Worm (Caenorhabditis elegans) whole organism, L3 larva: ENCODE data around the gene glr-6.
A peak's percentile ranks its signal among the peaks of the same experiment; 100 is the strongest.

ENCODE experiments used
- R02D3.7 ChIP-seq: fragments of 150-350 bp; optimal IDR thresholded peaks from 2 replicates; lab custom pipeline; 2014; ENCODE audit warnings: missing biosample characterization, missing genetic modification characterization
- ZK546.5 ChIP-seq: sonication (generic microtip); optimal IDR thresholded peaks from 2 replicates; lab custom pipeline; 2017; ENCODE audit warnings: missing biosample characterization, missing genetic modification characterization
- aly-2 ChIP-seq: fragments of 150-350 bp; optimal IDR thresholded peaks from 2 replicates; lab custom pipeline; 2014; ENCODE audit warnings: missing biosample characterization, missing genetic modification characterization
- ama-1 ChIP-seq: fragments of 150-350 bp; optimal IDR thresholded peaks from 2 replicates; lab custom pipeline; 2018
- ceh-16 ChIP-seq: sonication (generic microtip); optimal IDR thresholded peaks from 2 replicates; lab custom pipeline; 2017; ENCODE audit warnings: missing biosample characterization, missing genetic modification characterization
- ceh-28 ChIP-seq: fragments of 150-350 bp; optimal IDR thresholded peaks from 2 replicates; lab custom pipeline; 2014; ENCODE audit warnings: missing biosample characterization, missing genetic modification reagents, missing genetic modification characterization
- ceh-9 ChIP-seq: sonication (generic microtip); optimal IDR thresholded peaks from 2 replicates; lab custom pipeline; 2018; ENCODE audit warnings: missing biosample characterization, missing genetic modification characterization
- daf-12 ChIP-seq: fragments of 150-350 bp; optimal IDR thresholded peaks from 2 replicates; lab custom pipeline; 2014; ENCODE audit warnings: missing biosample characterization, missing genetic modification reagents, missing genetic modification characterization
- egl-27 ChIP-seq: sonication (generic microtip); optimal IDR thresholded peaks from 4 replicates; lab custom pipeline; 2017; ENCODE audit warnings: missing biosample characterization, missing genetic modification reagents, missing genetic modification characterization
- egl-5 ChIP-seq: fragments of 150-350 bp; optimal IDR thresholded peaks from 2 replicates; lab custom pipeline; 2017; ENCODE audit warnings: missing biosample characterization, missing genetic modification reagents, missing genetic modification characterization, inconsistent platforms
- elt-1 ChIP-seq: fragments of 150-350 bp; optimal IDR thresholded peaks from 2 replicates; lab custom pipeline; 2014; ENCODE audit warnings: missing biosample characterization, missing genetic modification characterization
- elt-2 ChIP-seq: sonication (generic microtip); optimal IDR thresholded peaks from 2 replicates; lab custom pipeline; 2016; ENCODE audit warnings: missing genetic modification reagents, mild to moderate bottlenecking, missing genetic modification characterization, missing compliant biosample characterization
- elt-3 ChIP-seq, 3 experiments: fragments of 150-350 bp in 1 of 3; sonication (generic microtip) in 2 of 3; optimal IDR thresholded peaks; 2 replicates in 2 of 3; 4 replicates in 1 of 3; lab custom pipeline; 2014 to 2017; ENCODE audit warnings: missing biosample characterization in 3 of 3, missing genetic modification characterization in 3 of 3
- eor-1 ChIP-seq, 2 experiments: fragments of 150-350 bp; optimal IDR thresholded peaks; 2 replicates each; lab custom pipeline; 2014 to 2018; ENCODE audit warnings: missing biosample characterization in 2 of 2, missing genetic modification characterization in 2 of 2
- fkh-2 ChIP-seq: fragments of 150-350 bp; optimal IDR thresholded peaks from 2 replicates; lab custom pipeline; 2014; ENCODE audit warnings: missing biosample characterization, missing genetic modification reagents, missing genetic modification characterization
- fos-1 ChIP-seq: fragments of 150-350 bp; optimal IDR thresholded peaks from 2 replicates; lab custom pipeline; 2014; ENCODE audit warnings: missing biosample characterization, missing genetic modification characterization
- hmg-11 ChIP-seq: sonication (generic microtip); optimal IDR thresholded peaks from 2 replicates; lab custom pipeline; 2016; ENCODE audit warnings: missing genetic modification characterization, missing compliant biosample characterization
- jun-1 ChIP-seq: fragments of 150-350 bp; optimal IDR thresholded peaks from 2 replicates; lab custom pipeline; 2014; ENCODE audit warnings: missing biosample characterization, missing genetic modification reagents, missing genetic modification characterization
- lin-15B ChIP-seq: fragments of 150-350 bp; optimal IDR thresholded peaks from 2 replicates; lab custom pipeline; 2014; ENCODE audit warnings: missing biosample characterization, missing genetic modification characterization
- lin-39 ChIP-seq: fragments of 150-350 bp; optimal IDR thresholded peaks from 2 replicates; lab custom pipeline; 2018; ENCODE audit warnings: missing biosample characterization, missing genetic modification reagents, missing genetic modification characterization
- lsy-12 ChIP-seq: sonication (generic microtip); optimal IDR thresholded peaks from 2 replicates; lab custom pipeline; 2016; ENCODE audit warnings: mild to moderate bottlenecking, missing genetic modification characterization, missing compliant biosample characterization
- mml-1 ChIP-seq: fragments of 150-350 bp; sonication (generic microtip); optimal IDR thresholded peaks from 3 replicates; lab custom pipeline; 2014; ENCODE audit warnings: missing biosample characterization, missing genetic modification characterization
- nhr-11 ChIP-seq: fragments of 150-350 bp; optimal IDR thresholded peaks from 2 replicates; lab custom pipeline; 2014; ENCODE audit warnings: missing biosample characterization, missing genetic modification characterization
- nhr-12 ChIP-seq: fragments of 150-350 bp; optimal IDR thresholded peaks from 2 replicates; lab custom pipeline; 2014; ENCODE audit warnings: missing biosample characterization, missing genetic modification characterization
- nhr-23 ChIP-seq: fragments of 150-350 bp; optimal IDR thresholded peaks from 2 replicates; lab custom pipeline; 2014; ENCODE audit warnings: missing biosample characterization, missing genetic modification reagents, missing genetic modification characterization
- nhr-237 ChIP-seq: fragments of 150-350 bp; optimal IDR thresholded peaks from 2 replicates; lab custom pipeline; 2014; ENCODE audit warnings: missing biosample characterization, missing genetic modification characterization
- nhr-25 ChIP-seq: sonication (generic microtip); optimal IDR thresholded peaks from 2 replicates; lab custom pipeline; 2017; ENCODE audit warnings: missing biosample characterization, missing genetic modification characterization
- nhr-28 ChIP-seq: fragments of 150-350 bp; optimal IDR thresholded peaks from 2 replicates; lab custom pipeline; 2014; ENCODE audit warnings: missing biosample characterization, missing genetic modification characterization
- nhr-43 ChIP-seq: sonication (generic microtip); optimal IDR thresholded peaks from 2 replicates; lab custom pipeline; 2016; ENCODE audit warnings: mild to moderate bottlenecking, missing genetic modification characterization, missing compliant biosample characterization; ENCODE audit not compliant: poor library complexity, severe bottlenecking
- nhr-76 ChIP-seq: fragments of 150-350 bp; sonication (generic microtip); optimal IDR thresholded peaks from 5 replicates; lab custom pipeline; 2014; ENCODE audit warnings: missing biosample characterization, missing genetic modification characterization
- nhr-77 ChIP-seq: fragments of 150-350 bp; optimal IDR thresholded peaks from 2 replicates; lab custom pipeline; 2014; ENCODE audit warnings: missing biosample characterization, missing genetic modification characterization
- pha-4 ChIP-seq: fragments of 150-350 bp; optimal IDR thresholded peaks from 2 replicates; lab custom pipeline; 2014; ENCODE audit warnings: missing biosample characterization, missing genetic modification reagents, missing genetic modification characterization
- pqm-1 ChIP-seq: fragments of 150-350 bp; optimal IDR thresholded peaks from 2 replicates; lab custom pipeline; 2017; ENCODE audit warnings: missing biosample characterization, missing genetic modification characterization, inconsistent platforms
- sea-2 ChIP-seq: fragments of 150-350 bp; sonication (generic microtip); optimal IDR thresholded peaks from 4 replicates; lab custom pipeline; 2014; ENCODE audit warnings: missing biosample characterization, missing genetic modification reagents, missing genetic modification characterization
- skn-1 ChIP-seq: fragments of 150-350 bp; optimal IDR thresholded peaks from 2 replicates; lab custom pipeline; 2014; ENCODE audit warnings: missing biosample characterization, missing genetic modification characterization
- snpc-4 ChIP-seq: fragments of 150-350 bp; optimal IDR thresholded peaks from 2 replicates; lab custom pipeline; 2014; ENCODE audit warnings: missing biosample characterization, missing genetic modification characterization
- tbx-2 ChIP-seq: sonication (generic microtip); optimal IDR thresholded peaks from 2 replicates; lab custom pipeline; 2016; ENCODE audit warnings: mild to moderate bottlenecking, missing genetic modification characterization, missing compliant biosample characterization
- zag-1 ChIP-seq: fragments of 150-350 bp; optimal IDR thresholded peaks from 2 replicates; lab custom pipeline; 2014; ENCODE audit warnings: missing biosample characterization, missing genetic modification characterization
- ztf-11 ChIP-seq: fragments of 150-350 bp; optimal IDR thresholded peaks from 2 replicates; lab custom pipeline; 2014; ENCODE audit warnings: missing biosample characterization, missing genetic modification characterization

The glr-6 gene

DNA sequence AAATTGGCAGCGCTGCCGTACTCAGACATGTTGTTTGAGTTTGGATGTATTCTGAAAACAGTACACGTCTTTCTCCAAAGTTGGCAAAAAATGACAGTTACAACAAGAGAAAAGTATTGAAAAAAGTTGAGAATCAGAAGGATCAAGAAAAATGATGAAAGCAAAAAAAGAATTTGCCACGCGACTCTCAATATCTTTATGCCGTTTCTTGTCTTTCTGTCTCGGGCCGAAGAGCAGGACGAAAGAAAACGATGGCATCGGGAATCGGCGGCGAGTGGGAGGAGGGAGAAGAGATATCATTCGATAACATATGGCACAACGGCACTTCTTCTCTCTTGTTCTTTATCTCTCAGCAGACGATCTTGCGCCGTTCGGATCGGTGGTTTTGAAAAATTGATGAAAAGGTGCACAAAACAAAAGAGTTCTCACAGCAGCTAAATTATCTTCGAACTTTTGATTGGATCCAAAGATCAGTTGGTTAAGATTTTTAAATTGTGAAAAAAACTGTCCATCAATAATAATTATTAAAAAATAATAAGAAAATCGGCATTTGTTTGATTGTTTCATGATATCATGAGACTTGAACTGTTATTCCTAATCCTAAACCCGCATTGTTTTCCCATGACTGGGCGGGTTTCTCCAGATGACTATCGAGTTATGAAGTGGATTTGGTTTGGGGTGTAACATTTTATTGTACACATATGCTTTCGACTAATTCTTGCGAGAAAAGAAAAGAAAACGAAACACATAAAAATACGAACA is 17.1 kb downstream of the glr-6 start, which contains the start of gene gei-15:
gei-15 (minus strand) TSS at position 51 of the 762 bp plus-strand sequence.
- no peak for TF ChIP-seq nhr-76 (tag; lab: Kevin White, UChicago)
- TF ChIP-seq, all 47 proteins: peak for 0

DNA sequence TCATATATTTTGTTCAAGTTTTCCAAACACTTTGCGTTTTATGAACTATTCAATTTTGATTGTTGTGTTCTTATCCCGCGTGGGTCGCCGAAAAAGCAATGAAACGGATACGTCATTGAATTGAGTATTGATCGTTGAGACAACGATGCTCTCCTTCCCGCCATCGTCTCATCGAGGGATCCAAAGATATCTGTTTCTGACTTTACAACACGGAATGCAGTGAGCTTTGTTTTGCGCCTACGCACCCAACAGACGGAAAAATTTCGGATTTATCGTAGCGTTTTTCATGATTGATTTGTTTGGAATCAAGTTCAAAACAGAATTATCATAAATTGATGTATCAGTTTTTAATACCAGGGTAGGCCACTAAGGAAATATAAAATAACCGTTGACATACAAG is 18.0 kb downstream of the glr-6 start:
- TF ChIP-seq egl-5 (tag; lab: Kevin White, UChicago) (peak; percentile 11), nhr-11 (tag; lab: Kevin White, UChicago) (no peak)

DNA sequence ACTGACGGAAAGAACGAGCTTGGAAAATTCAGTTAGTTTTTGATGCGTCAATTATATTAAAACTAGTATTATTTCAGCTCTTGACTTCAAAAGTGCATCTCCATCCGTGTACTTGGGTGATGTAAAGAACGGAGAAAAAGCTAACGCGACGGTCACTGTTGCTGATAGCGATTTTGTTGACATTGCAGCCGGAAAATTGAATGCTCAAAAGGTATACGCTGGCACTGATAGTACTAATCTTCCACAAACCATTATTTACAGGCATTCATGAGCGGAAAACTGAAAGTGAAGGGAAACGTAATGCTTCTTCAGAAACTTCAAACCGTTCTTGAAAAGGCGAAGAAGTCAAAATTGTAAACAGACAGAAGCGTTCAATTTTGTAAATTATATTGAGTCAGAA is 20.9 kb downstream of the glr-6 start:
- no peak for TF ChIP-seq pqm-1 (tag; lab: Kevin White, UChicago)
- peak; percentile 57 for TF ChIP-seq pha-4 (tag; lab: Kevin White, UChicago)
- peak; percentile 49 for TF ChIP-seq elt-2

DNA sequence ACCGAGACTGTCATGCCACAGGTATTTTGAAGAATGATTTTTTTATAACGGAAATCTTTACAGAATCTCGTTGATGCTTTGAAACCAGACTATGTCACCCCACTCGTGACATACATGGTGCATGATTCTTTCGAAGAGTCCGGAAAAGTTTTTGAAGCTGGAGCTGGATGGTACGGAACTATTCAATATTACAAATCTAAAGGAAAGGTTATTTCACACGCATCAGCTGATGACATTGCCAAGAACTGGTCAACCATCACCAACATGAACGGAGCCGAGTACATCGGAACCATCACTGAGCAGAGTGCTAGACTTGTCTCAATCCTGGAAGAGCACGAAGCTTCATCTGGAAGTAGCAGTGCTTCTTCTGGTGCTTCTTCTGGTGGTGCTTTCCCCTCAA is 21.4 kb downstream of the glr-6 start:
- TF ChIP-seq sea-2 (GFP tag; lab: Kevin White, UChicago), result no peak
- TF ChIP-seq lin-15B (tag; lab: Kevin White, UChicago), result no peak
- TF ChIP-seq R02D3.7, result no peak
- no peak for TF ChIP-seq nhr-77
- TF ChIP-seq skn-1 (tag; lab: Kevin White, UChicago), result no peak
- TF ChIP-seq fkh-2 (tag; lab: Kevin White, UChicago), result no peak
- TF ChIP-seq nhr-12 (tag; lab: Kevin White, UChicago), result no peak
- no peak for TF ChIP-seq mml-1 (tag; lab: Kevin White, UChicago)
- TF ChIP-seq elt-1, result no peak
- TF ChIP-seq, all 47 proteins: peak for 0

DNA sequence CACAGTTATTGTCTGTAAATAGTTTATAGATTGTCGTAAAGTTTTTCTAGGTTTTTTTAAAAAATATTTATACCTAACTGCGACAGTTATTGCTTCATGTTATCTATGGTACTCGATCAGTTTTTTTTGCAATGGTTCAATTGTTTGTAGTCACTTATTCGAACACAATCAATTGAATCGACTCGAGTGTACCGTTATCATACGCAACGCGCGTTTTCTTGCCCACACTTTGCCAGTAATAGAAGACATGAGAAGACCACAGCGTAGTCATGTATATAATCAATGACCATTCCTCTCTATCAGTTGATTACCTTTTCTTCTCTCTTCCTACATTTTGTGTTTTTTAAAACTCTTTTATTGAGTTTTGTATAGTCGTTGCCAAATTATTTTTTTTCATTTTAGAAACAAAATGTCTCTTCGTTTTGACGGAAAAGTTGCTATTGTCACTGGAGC is 22.5 kb downstream of the glr-6 start, which contains the start of gene dhs-28:
dhs-28 (plus strand) TSS at position 403 of the 453 bp plus-strand sequence.
- TF ChIP-seq ceh-16 (tag; lab: Kevin White, UChicago), result no peak
- TF ChIP-seq pha-4 (tag; lab: Kevin White, UChicago), result peak; percentile 25
- no peak for TF ChIP-seq nhr-77
- TF ChIP-seq nhr-11 (tag; lab: Kevin White, UChicago), result no peak
- TF ChIP-seq daf-12 (tag; lab: Kevin White, UChicago), result no peak
- no peak for TF ChIP-seq aly-2 (tag; lab: Kevin White, UChicago)
- no peak for TF ChIP-seq fkh-2 (tag; lab: Kevin White, UChicago)
- TF ChIP-seq ceh-28 (tag; lab: Kevin White, UChicago), result no peak
- no peak for TF ChIP-seq elt-3 (tag; optimal IDR thresholded peaks at IDR 0.05; lab: Kevin White, UChicago)
- no peak for TF ChIP-seq fos-1 (tag; lab: Kevin White, UChicago)
- no peak for TF ChIP-seq ztf-11
- no peak for TF ChIP-seq nhr-25 (tag; lab: Kevin White, UChicago)
- TF ChIP-seq elt-1, result no peak
- TF ChIP-seq nhr-28, result no peak
- TF ChIP-seq skn-1 (tag; lab: Kevin White, UChicago), result no peak
- TF ChIP-seq lin-15B (tag; lab: Kevin White, UChicago), result no peak
- no peak for TF ChIP-seq eor-1 (tag; optimal IDR thresholded peaks at IDR 0.05; lab: Kevin White, UChicago)
- no peak for TF ChIP-seq ceh-9 (tag; lab: Kevin White, UChicago)
- no peak for TF ChIP-seq sea-2 (GFP tag; lab: Kevin White, UChicago)
- TF ChIP-seq nhr-237 (tag; lab: Kevin White, UChicago), result no peak
- TF ChIP-seq nhr-23, result no peak
- no peak for TF ChIP-seq egl-27 (tag; lab: Kevin White, UChicago)
- no peak for TF ChIP-seq tbx-2 (tag; lab: Kevin White, UChicago)
- no peak for TF ChIP-seq zag-1 (tag; lab: Kevin White, UChicago)
- no peak for TF ChIP-seq hmg-11 (tag; lab: Kevin White, UChicago)
- TF ChIP-seq jun-1, result no peak
- TF ChIP-seq pqm-1 (tag; lab: Kevin White, UChicago), result peak; percentile 90
- peak; percentile 90 for TF ChIP-seq elt-2
- TF ChIP-seq nhr-12 (tag; lab: Kevin White, UChicago), result no peak
- no peak for TF ChIP-seq ZK546.5 (tag; lab: Kevin White, UChicago)
- TF ChIP-seq nhr-43, result peak; percentile 15
- TF ChIP-seq lin-39 (tag; lab: Kevin White, UChicago), result no peak
- TF ChIP-seq egl-5 (tag; lab: Kevin White, UChicago), result no peak
- TF ChIP-seq lsy-12 (tag; lab: Kevin White, UChicago), result no peak
- no peak for TF ChIP-seq nhr-76 (tag; lab: Kevin White, UChicago)
- TF ChIP-seq R02D3.7, result no peak
- TF ChIP-seq snpc-4 (tag; lab: Kevin White, UChicago), result no peak
- peak; percentile 42 for TF ChIP-seq ama-1
